Fruit fly (Drosophila melanogaster): Measurements from ENCODE around the gene CG15484.

The CG15484 gene

DNA sequence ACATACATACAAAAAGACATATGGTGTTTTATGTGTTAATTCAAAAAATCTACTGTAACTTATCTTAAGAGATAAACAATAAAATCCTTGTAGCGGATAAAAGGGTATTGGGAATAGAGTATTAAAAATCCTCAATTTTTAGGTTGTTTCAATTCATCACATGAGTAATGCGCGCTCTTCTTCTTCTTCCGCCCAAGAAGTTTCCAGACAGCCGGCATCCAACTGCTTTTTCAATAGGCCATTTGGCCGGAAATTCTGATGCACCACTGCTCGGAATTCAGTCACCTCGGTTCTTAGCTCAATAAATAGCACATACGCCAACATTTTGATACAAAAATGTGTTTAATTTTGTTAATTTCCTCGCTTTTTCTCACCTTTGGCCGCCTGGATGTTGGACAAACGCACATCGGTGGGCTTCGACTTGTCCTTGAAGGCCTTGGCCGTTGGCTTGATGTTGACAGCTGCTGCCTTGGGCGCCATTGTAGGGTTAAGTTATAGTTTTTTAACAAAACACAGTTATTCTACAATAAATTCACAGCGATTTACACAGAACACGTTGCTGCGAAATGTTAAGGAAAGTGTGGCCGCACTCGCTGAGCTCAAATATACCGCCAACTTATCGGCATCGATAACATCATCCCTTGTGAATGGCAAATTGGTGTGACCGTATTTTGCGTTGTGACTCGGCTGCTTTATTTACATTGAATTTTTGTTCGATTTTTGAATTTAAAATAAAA is 15.0 kb downstream of the CG15484 start, which contains the start of the genes CCT4 and CG6153 (continued):
- no peak for TF ChIP-seq abd-A (tag; optimal IDR thresholded peaks at IDR 0.05)
- TF ChIP-seq zfh2 (GFP tag; optimal IDR thresholded peaks at IDR 0.05): no peak
- no peak for TF ChIP-seq ci (GFP tag; IDR thresholded peaks at IDR 0.05)
- no peak for TF ChIP-seq Dbx (GFP tag; IDR thresholded peaks at IDR 0.05)
- TF ChIP-seq CG8089 (GFP tag; optimal IDR thresholded peaks at IDR 0.05): no peak
- TF ChIP-seq CG3407 (GFP tag; optimal IDR thresholded peaks at IDR 0.05): no peak
- no peak for TF ChIP-seq CG18619 (GFP tag; optimal IDR thresholded peaks at IDR 0.05)
- no peak for TF ChIP-seq seq (GFP tag; IDR thresholded peaks at IDR 0.05)
- TF ChIP-seq gfzf (GFP tag; optimal IDR thresholded peaks at IDR 0.05): peak; percentile 88
- no peak for TF ChIP-seq Meics (GFP tag; optimal IDR thresholded peaks at IDR 0.05)
- no peak for TF ChIP-seq br (optimal IDR thresholded peaks at IDR 0.05)
- TF ChIP-seq MESR4 (GFP tag; optimal IDR thresholded peaks at IDR 0.05): peak; percentile 62
- no peak for TF ChIP-seq Side (GFP tag; optimal IDR thresholded peaks at IDR 0.05)
- TF ChIP-seq CG8388 (GFP tag; optimal IDR thresholded peaks at IDR 0.05): no peak
- no peak for TF ChIP-seq nerfin-1 (tag; optimal IDR thresholded peaks at IDR 0.05)
- peak; percentile 80 for TF ChIP-seq CG4617 (GFP tag; optimal IDR thresholded peaks at IDR 0.05; ENCODE audit: borderline replicate concordance)
- no peak for TF ChIP-seq CG4730 (GFP tag; IDR thresholded peaks at IDR 0.05)
- no peak for TF ChIP-seq CG7372 (GFP tag; IDR thresholded peaks at IDR 0.05)
- no peak for TF ChIP-seq CG13894 (tag; optimal IDR thresholded peaks at IDR 0.05)
- TF ChIP-seq CG7271 (tag; optimal IDR thresholded peaks at IDR 0.05): no peak
- TF ChIP-seq aop (GFP tag; IDR thresholded peaks at IDR 0.05): no peak
- TF ChIP-seq CG7556 (GFP tag; optimal IDR thresholded peaks at IDR 0.05): no peak
- no peak for TF ChIP-seq ab (GFP tag; optimal IDR thresholded peaks at IDR 0.05)
- TF ChIP-seq fru (optimal IDR thresholded peaks at IDR 0.05): no peak
- TF ChIP-seq inv (GFP tag; IDR thresholded peaks at IDR 0.05; ENCODE audit: partially characterized antibody): no peak
- TF ChIP-seq CG12071 (GFP tag; optimal IDR thresholded peaks at IDR 0.05): no peak
- no peak for TF ChIP-seq pum (GFP tag; optimal IDR thresholded peaks at IDR 0.05)
- TF ChIP-seq Dad (GFP tag; optimal IDR thresholded peaks at IDR 0.05): no peak
- TF ChIP-seq sisA (GFP tag; IDR thresholded peaks at IDR 0.05): no peak
- TF ChIP-seq fd96Cb (tag; optimal IDR thresholded peaks at IDR 0.05): no peak
- TF ChIP-seq CG8359 (GFP tag; optimal IDR thresholded peaks at IDR 0.05; ENCODE audit: borderline replicate concordance): no peak
- no peak for TF ChIP-seq Bteb2 (GFP tag; optimal IDR thresholded peaks at IDR 0.05)
- TF ChIP-seq dimm (GFP tag; IDR thresholded peaks at IDR 0.05): no peak
- no peak for TF ChIP-seq Blimp-1 (GFP tag; optimal IDR thresholded peaks at IDR 0.05)
- no peak for TF ChIP-seq CG16863 (GFP tag; optimal IDR thresholded peaks at IDR 0.05)
- no peak for TF ChIP-seq dysf (GFP tag; IDR thresholded peaks at IDR 0.05)
- no peak for TF ChIP-seq CG13624 (GFP tag; optimal IDR thresholded peaks at IDR 0.05)
- no peak for TF ChIP-seq CG15269 (tag; optimal IDR thresholded peaks at IDR 0.05)
- TF ChIP-seq twi (tag; optimal IDR thresholded peaks at IDR 0.05): no peak
- TF ChIP-seq Doc3 (GFP tag; IDR thresholded peaks at IDR 0.05; ENCODE audit: partially characterized antibody): 0 out of 3 replicates have a peak, but pooled peaks have one; percentile 12
- TF ChIP-seq CkIIα-i1 (GFP tag; IDR thresholded peaks at IDR 0.05): no peak
- TF ChIP-seq chif (GFP tag; optimal IDR thresholded peaks at IDR 0.05): no peak
- TF ChIP-seq CG2678 (tag; optimal IDR thresholded peaks at IDR 0.05): no peak
- peak; percentile 57 for TF ChIP-seq CG2116 (GFP tag; optimal IDR thresholded peaks at IDR 0.05)
- no peak for TF ChIP-seq salm (tag; optimal IDR thresholded peaks at IDR 0.05)
- TF ChIP-seq Usf (GFP tag; optimal IDR thresholded peaks at IDR 0.05): no peak
- no peak for TF ChIP-seq CG1647 (GFP tag; optimal IDR thresholded peaks at IDR 0.05)
- TF ChIP-seq H15 (GFP tag; IDR thresholded peaks at IDR 0.05): no peak
- TF ChIP-seq CG15479 (GFP tag; optimal IDR thresholded peaks at IDR 0.05): no peak
- no peak for TF ChIP-seq Stat92E (GFP tag; optimal IDR thresholded peaks at IDR 0.05)

All from whole organism, embryonic.